Worm (Caenorhabditis elegans): ENCODE results near the gene K10C8.4.
A peak's percentile ranks its signal among the peaks of the same experiment; 100 is the strongest.

Gene K10C8.4

DNA sequence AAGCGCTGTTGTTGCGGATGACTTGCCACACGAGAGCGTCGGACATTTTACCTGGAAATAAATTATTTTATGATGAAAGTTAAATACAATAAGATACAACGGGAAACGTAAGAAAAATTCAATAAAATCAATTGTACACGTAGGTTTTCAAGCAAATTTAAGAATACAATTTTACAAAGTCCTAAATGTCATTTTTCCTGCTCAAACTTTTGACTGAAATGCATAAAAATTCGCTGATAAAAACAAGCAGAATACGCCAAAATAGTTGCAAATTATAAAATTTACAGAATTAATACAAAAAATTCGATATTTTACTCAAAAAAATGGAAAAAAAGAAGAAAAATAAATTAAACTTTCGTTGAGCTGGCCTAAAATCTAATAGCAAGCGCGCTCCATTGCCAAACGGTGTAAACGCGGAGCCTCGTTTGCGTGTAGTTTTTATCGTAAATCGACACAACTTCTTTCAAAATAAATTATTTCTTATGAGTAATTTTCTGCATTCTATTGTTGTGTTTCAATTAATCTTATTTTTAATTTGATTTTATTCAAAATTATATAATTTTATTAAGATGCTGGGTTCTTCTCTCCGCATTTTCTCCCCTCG, 32.1 kb downstream of the K10C8.4 start, which contains the start of the genes rpl-28 and mrpl-49 (continued):
- TF ChIP-seq ztf-4 (tag; optimal IDR thresholded peaks at IDR 0.05) (no peak), pha-4 (tag; optimal IDR thresholded peaks at IDR 0.05) (peak; percentile 98), fkh-10 (GFP tag; optimal IDR thresholded peaks at IDR 0.05) (peak; percentile 49), ama-1 (optimal IDR thresholded peaks at IDR 0.05) (peak; percentile 4), mdl-1 (tag; optimal IDR thresholded peaks at IDR 0.05) (no peak), unc-39 (tag; optimal IDR thresholded peaks at IDR 0.05) (no peak), nhr-28 (tag; optimal IDR thresholded peaks at IDR 0.05) (no peak), nhr-25 (tag; optimal IDR thresholded peaks at IDR 0.05) (peak; percentile 90), ceh-28 (tag; optimal IDR thresholded peaks at IDR 0.05) (no peak), ceh-16 (tag; optimal IDR thresholded peaks at IDR 0.05) (no peak), nfya-1 (tag; optimal IDR thresholded peaks at IDR 0.05; ENCODE audit: insufficient read depth) (peak; percentile 89), nhr-12 (tag; optimal IDR thresholded peaks at IDR 0.05) (no peak), elt-3 (tag; optimal IDR thresholded peaks at IDR 0.05) (no peak), nhr-237 (tag; optimal IDR thresholded peaks at IDR 0.05) (no peak), lin-15B (tag; optimal IDR thresholded peaks at IDR 0.05) (peak; percentile 99), fos-1 (tag; optimal IDR thresholded peaks at IDR 0.05) (no peak), sea-2 (GFP tag; optimal IDR thresholded peaks at IDR 0.05) (no peak), hmg-11 (tag; optimal IDR thresholded peaks at IDR 0.05) (peak; percentile 40), nhr-11 (tag; optimal IDR thresholded peaks at IDR 0.05) (peak; percentile 48), egl-27 (tag; optimal IDR thresholded peaks at IDR 0.05) (no peak), zag-1 (tag; optimal IDR thresholded peaks at IDR 0.05) (no peak), snpc-4 (tag; optimal IDR thresholded peaks at IDR 0.05) (peak; percentile 91), jun-1 (tag; optimal IDR thresholded peaks at IDR 0.05) (peak; percentile 38)

DNA sequence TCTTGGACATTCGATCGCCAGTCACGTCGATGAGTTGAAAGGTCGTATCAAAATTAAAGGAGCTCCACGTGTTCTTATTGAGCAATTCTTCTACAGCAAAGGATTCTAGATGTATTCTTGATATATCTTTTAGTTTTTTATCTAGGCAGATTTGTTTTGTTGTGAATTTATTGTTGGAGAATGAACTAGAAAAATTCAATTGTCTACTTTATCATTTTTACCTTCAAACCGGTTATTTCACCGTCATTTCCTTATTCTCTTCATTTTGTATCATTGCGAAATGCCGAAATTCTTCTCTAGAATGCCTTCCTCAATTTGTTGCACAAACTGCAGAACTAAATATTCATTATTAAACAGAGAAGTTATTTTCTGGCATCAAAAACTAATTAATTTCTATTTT, 33.2 kb downstream of the K10C8.4 start, which contains the start of gene R11D1.10:
R11D1.10 (plus strand) TSS at position 301 of the 400 bp plus-strand sequence.
- TF ChIP-seq mdl-1 (tag; optimal IDR thresholded peaks at IDR 0.05) (no peak), nhr-237 (tag; optimal IDR thresholded peaks at IDR 0.05) (no peak), jun-1 (tag; optimal IDR thresholded peaks at IDR 0.05) (no peak)

DNA sequence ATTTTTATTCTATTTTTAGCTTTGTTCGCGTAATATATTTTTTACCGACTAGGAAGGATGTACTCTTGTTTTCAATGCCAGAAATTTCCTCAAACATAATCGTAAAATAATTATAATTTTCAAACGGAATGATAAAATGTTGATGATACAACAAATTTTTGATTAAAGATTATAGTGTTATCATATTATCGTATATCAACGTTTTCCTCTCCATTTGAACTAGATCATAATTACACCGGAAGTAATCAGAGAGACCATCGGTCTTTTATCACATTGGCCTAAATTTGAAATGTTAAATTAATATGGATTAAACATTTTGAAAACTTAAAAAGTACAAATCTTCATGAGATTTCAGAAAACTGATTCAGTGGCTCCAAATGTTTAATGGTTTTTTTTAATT, 36.7 kb downstream of the K10C8.4 start:
- TF ChIP-seq nhr-43 (tag; optimal IDR thresholded peaks at IDR 0.05; ENCODE audit: poor library complexity, severe bottlenecking) (no peak), lsy-12 (tag; optimal IDR thresholded peaks at IDR 0.05) (no peak), mdl-1 (tag; optimal IDR thresholded peaks at IDR 0.05) (no peak), pqm-1 (tag; optimal IDR thresholded peaks at IDR 0.05) (peak; percentile 77), elt-2 (tag; optimal IDR thresholded peaks at IDR 0.05) (peak; percentile 87), pha-4 (tag; optimal IDR thresholded peaks at IDR 0.05) (peak; percentile 23), eor-1 (tag; optimal IDR thresholded peaks at IDR 0.05) (no peak), nhr-28 (tag; optimal IDR thresholded peaks at IDR 0.05) (no peak), jun-1 (tag; optimal IDR thresholded peaks at IDR 0.05) (no peak), ama-1 (optimal IDR thresholded peaks at IDR 0.05) (no peak), mml-1 (tag; optimal IDR thresholded peaks at IDR 0.05) (no peak), nhr-25 (tag; optimal IDR thresholded peaks at IDR 0.05) (no peak), nhr-76 (tag; optimal IDR thresholded peaks at IDR 0.05) (no peak), nhr-12 (tag; optimal IDR thresholded peaks at IDR 0.05) (no peak), R02D3.7 (tag; optimal IDR thresholded peaks at IDR 0.05) (no peak)

DNA sequence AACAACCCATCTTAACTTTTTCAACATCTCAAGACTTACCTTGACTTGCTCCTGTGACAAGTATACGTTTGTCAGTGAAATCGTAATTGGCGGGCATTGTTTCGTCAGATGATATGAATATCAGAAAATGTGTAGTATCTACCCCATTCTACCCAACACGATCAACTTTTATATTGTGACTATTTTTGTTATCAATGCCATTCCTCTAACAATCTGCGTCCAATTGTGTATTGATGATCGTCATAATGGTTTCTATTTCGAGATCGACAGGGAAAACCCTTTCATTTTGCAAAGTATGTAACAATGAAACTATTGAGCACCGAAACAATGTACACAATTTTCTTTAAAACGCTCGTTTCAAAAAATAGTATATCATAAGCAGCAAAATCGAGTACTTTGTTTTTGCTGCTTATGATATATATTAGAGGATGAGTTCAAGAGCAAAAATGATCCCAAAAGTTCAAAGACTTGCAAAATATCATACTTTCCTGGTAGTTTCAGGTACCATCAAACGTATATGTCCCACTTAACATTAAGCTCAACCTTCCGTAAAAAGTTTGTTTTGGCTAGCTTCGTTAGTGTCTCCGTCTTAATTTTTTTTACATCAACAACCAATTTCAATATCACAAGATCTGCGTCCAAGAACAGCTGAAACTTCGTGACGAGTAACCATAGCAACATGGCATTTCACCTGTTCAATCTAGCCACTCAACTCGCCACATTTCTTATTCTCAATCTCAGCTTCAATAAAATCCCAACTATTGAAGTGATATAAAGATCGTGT, 37.6 kb downstream of the K10C8.4 start, which contains the start of the genes dhs-21 and xbx-9:
dhs-21 (minus strand) TSS at position 181 of the 784 bp plus-strand sequence.
xbx-9 (plus strand) TSS at position 734 of the 784 bp plus-strand sequence.
- TF ChIP-seq pqm-1 (tag; optimal IDR thresholded peaks at IDR 0.05), result peak; percentile 86
- peak; percentile 12 for TF ChIP-seq pha-4 (tag; optimal IDR thresholded peaks at IDR 0.05)
- TF ChIP-seq elt-3 (tag; optimal IDR thresholded peaks at IDR 0.05), result peak in 1 of 3 experiments; percentile 26
- no peak for TF ChIP-seq nhr-28 (tag; optimal IDR thresholded peaks at IDR 0.05)
- peak; percentile 79 for TF ChIP-seq elt-2 (tag; optimal IDR thresholded peaks at IDR 0.05)
- TF ChIP-seq jun-1 (tag; optimal IDR thresholded peaks at IDR 0.05), result peak; percentile 54
- TF ChIP-seq mml-1 (tag; optimal IDR thresholded peaks at IDR 0.05), result no peak
- no peak for TF ChIP-seq ztf-4 (tag; optimal IDR thresholded peaks at IDR 0.05)
- TF ChIP-seq ZK546.5 (tag; optimal IDR thresholded peaks at IDR 0.05), result no peak
- TF ChIP-seq ama-1 (optimal IDR thresholded peaks at IDR 0.05), result no peak
- TF ChIP-seq elt-1 (tag; optimal IDR thresholded peaks at IDR 0.05), result no peak
- TF ChIP-seq ceh-16 (tag; optimal IDR thresholded peaks at IDR 0.05), result no peak

Measured in whole organism, L3 larva.